Fruit fly (Drosophila melanogaster) whole organism, embryonic: ENCODE results near the gene CG13982.

Experiments
- BEAF-32 ChIP-seq: fragments of 200-800 bp; sonication (Bioruptor generic); optimal IDR thresholded peaks from 3 replicates; lab custom pipeline; 2017; ENCODE audit warnings: missing biosample characterization, missing genetic modification characterization, mild to moderate bottlenecking, moderate library complexity, missing genetic modification reagents
- Bteb2 ChIP-seq: fragments of 200-800 bp; sonication (Bioruptor generic); optimal IDR thresholded peaks from 2 replicates; lab custom pipeline; 2016; ENCODE audit warnings: missing biosample characterization, missing genetic modification characterization
- CG10366 ChIP-seq: fragments of 200-800 bp; sonication (Bioruptor generic); IDR thresholded peaks from 2 replicates; pipeline ENCODE4 v1.3.6; 2022; ENCODE audit warnings: missing biosample characterization, missing genetic modification characterization
- CG11085 ChIP-seq: fragments of 200-800 bp; sonication (Bioruptor generic); IDR thresholded peaks from 2 replicates; pipeline ENCODE4 v1.3.6; 2022; ENCODE audit warnings: missing biosample characterization, missing genetic modification characterization
- CG13123 ChIP-seq: fragments of 200-800 bp; sonication (Bioruptor generic); optimal IDR thresholded peaks from 2 replicates; lab custom pipeline; 2016; ENCODE audit warnings: missing biosample characterization, missing genetic modification characterization
- CG13287 ChIP-seq: fragments of 200-800 bp; sonication (Bioruptor generic); IDR thresholded peaks from 2 replicates; pipeline ENCODE4 v1.3.6; 2022; ENCODE audit warnings: missing biosample characterization, missing genetic modification characterization; ENCODE audit not compliant: partially characterized antibody
- CG13424 ChIP-seq: fragments of 200-800 bp; sonication (Bioruptor generic); optimal IDR thresholded peaks from 2 replicates; lab custom pipeline; 2019; ENCODE audit warnings: missing biosample characterization, mild to moderate bottlenecking, missing genetic modification characterization, moderate library complexity
- CG14441 ChIP-seq: fragments of 200-800 bp; sonication (Bioruptor generic); IDR thresholded peaks from 2 replicates; pipeline ENCODE4 v1.3.6; 2022; ENCODE audit warnings: missing biosample characterization, missing genetic modification characterization
- CG14667 ChIP-seq: fragments of 200-800 bp; sonication (Bioruptor generic); IDR thresholded peaks from 2 replicates; pipeline ENCODE4 v1.3.6; 2022; ENCODE audit warnings: missing biosample characterization, missing genetic modification characterization
- CG15696 ChIP-seq: fragments of 200-800 bp; sonication (Bioruptor generic); optimal IDR thresholded peaks from 2 replicates; lab custom pipeline; 2019; ENCODE audit warnings: missing biosample characterization, mild to moderate bottlenecking, missing genetic modification characterization, moderate library complexity
- CG1602 ChIP-seq: fragments of 200-800 bp; sonication (Bioruptor generic); optimal IDR thresholded peaks from 3 replicates; lab custom pipeline; 2016; ENCODE audit warnings: missing biosample characterization, missing genetic modification characterization
- CG4328 ChIP-seq: fragments of 200-800 bp; sonication (Bioruptor generic); optimal IDR thresholded peaks from 3 replicates; lab custom pipeline; 2017; ENCODE audit warnings: missing biosample characterization, missing genetic modification reagents, missing genetic modification characterization
- CG5953 ChIP-seq: fragments of 200-800 bp; sonication (Bioruptor generic); IDR thresholded peaks from 2 replicates; pipeline ENCODE4 v1.3.6; 2022; ENCODE audit warnings: missing biosample characterization, missing genetic modification characterization
- CG6689 ChIP-seq: fragments of 200-800 bp; sonication (Bioruptor generic); IDR thresholded peaks from 2 replicates; pipeline ENCODE4 v1.3.6; 2022; ENCODE audit warnings: missing biosample characterization, missing genetic modification characterization
- CG8089 ChIP-seq: fragments of 200-800 bp; sonication (Bioruptor generic); optimal IDR thresholded peaks from 3 replicates; lab custom pipeline; 2016; ENCODE audit warnings: missing biosample characterization, missing genetic modification characterization
- CG9215 ChIP-seq: fragments of 200-800 bp; sonication (Bioruptor generic); IDR thresholded peaks from 2 replicates; pipeline ENCODE4 v1.3.6; 2022; ENCODE audit warnings: missing biosample characterization, missing genetic modification characterization
- CG9609 ChIP-seq: fragments of 200-800 bp; sonication (Bioruptor generic); optimal IDR thresholded peaks from 3 replicates; lab custom pipeline; 2016; ENCODE audit warnings: missing biosample characterization, missing genetic modification characterization
- CG9727 ChIP-seq: fragments of 200-800 bp; sonication (Bioruptor generic); optimal IDR thresholded peaks from 3 replicates; lab custom pipeline; 2017; ENCODE audit warnings: missing biosample characterization, mild to moderate bottlenecking, missing genetic modification characterization
- D ChIP-seq, 2 experiments: fragments of 200-800 bp in 1 of 2; fragments of >200 bp in 1 of 2; sonication (Bioruptor generic) in 1 of 2; optimal IDR thresholded peaks; 2 replicates in 1 of 2; 3 replicates in 1 of 2; lab custom pipeline; 2017; ENCODE audit warnings: mild to moderate bottlenecking in 1 of 2, missing biosample characterization in 1 of 2, missing genetic modification characterization in 1 of 2, missing genetic modification reagents in 1 of 2
- Doc3 ChIP-seq: fragments of 200-800 bp; sonication (Bioruptor generic); IDR thresholded peaks from 3 replicates; pipeline ENCODE4 v1.3.6; 2022; ENCODE audit warnings: missing biosample characterization, missing genetic modification characterization; ENCODE audit not compliant: partially characterized antibody
- Dp ChIP-seq: fragments of 200-800 bp; sonication (Bioruptor generic); optimal IDR thresholded peaks from 2 replicates; lab custom pipeline; 2018; ENCODE audit warnings: missing biosample characterization, mild to moderate bottlenecking, missing genetic modification characterization, moderate library complexity
- Gsc ChIP-seq: fragments of 200-800 bp; sonication (Bioruptor generic); IDR thresholded peaks from 2 replicates; pipeline ENCODE4 v1.3.6; 2022; ENCODE audit warnings: missing biosample characterization, missing genetic modification characterization
- HHEX ChIP-seq: fragments of 200-800 bp; sonication (Bioruptor generic); optimal IDR thresholded peaks from 3 replicates; lab custom pipeline; 2017; ENCODE audit warnings: missing biosample characterization, mild to moderate bottlenecking, missing genetic modification characterization, missing genetic modification reagents
- Lim3 ChIP-seq: fragments of 200-800 bp; sonication (Bioruptor generic); IDR thresholded peaks from 2 replicates; pipeline ENCODE4 v1.3.6; 2022; ENCODE audit warnings: missing biosample characterization, missing genetic modification characterization
- Myb ChIP-seq: fragments of 200-800 bp; sonication (Bioruptor generic); optimal IDR thresholded peaks from 2 replicates; lab custom pipeline; 2016; ENCODE audit warnings: missing biosample characterization, missing genetic modification characterization
- NFAT ChIP-seq: fragments of 200-800 bp; sonication (Bioruptor generic); IDR thresholded peaks from 2 replicates; pipeline ENCODE4 v1.3.6; 2022; ENCODE audit warnings: missing biosample characterization, missing genetic modification characterization
- Neu2 ChIP-seq: fragments of 200-800 bp; sonication (Bioruptor generic); optimal IDR thresholded peaks from 3 replicates; lab custom pipeline; 2016; ENCODE audit warnings: missing biosample characterization, missing genetic modification characterization, borderline replicate concordance
- Nf-YB ChIP-seq: fragments of 200-800 bp; sonication (Bioruptor generic); optimal IDR thresholded peaks from 3 replicates; lab custom pipeline; 2019; ENCODE audit warnings: missing biosample characterization, mild to moderate bottlenecking, missing genetic modification characterization, moderate library complexity
- Oli ChIP-seq: fragments of 200-800 bp; sonication (Bioruptor generic); optimal IDR thresholded peaks from 2 replicates; lab custom pipeline; 2018; ENCODE audit warnings: missing biosample characterization, mild to moderate bottlenecking, missing genetic modification characterization, moderate library complexity
- Poxn ChIP-seq: fragments of 200-800 bp; sonication (Bioruptor generic); IDR thresholded peaks from 2 replicates; pipeline ENCODE4 v1.3.6; 2022; ENCODE audit warnings: missing biosample characterization, missing genetic modification characterization
- Ptx1 ChIP-seq: fragments of 200-800 bp; sonication (Bioruptor generic); IDR thresholded peaks from 2 replicates; pipeline ENCODE4 v1.3.6; 2022; ENCODE audit warnings: missing biosample characterization, missing genetic modification characterization
- Rfx ChIP-seq: fragments of 200-800 bp; sonication (Bioruptor generic); IDR thresholded peaks from 2 replicates; pipeline ENCODE4 v1.3.6; 2022; ENCODE audit warnings: missing biosample characterization, missing genetic modification characterization
- Sox100B ChIP-seq: fragments of 200-800 bp; sonication (Bioruptor generic); optimal IDR thresholded peaks from 3 replicates; lab custom pipeline; 2018; ENCODE audit warnings: missing biosample characterization, mild to moderate bottlenecking, missing genetic modification characterization
- Sox102F ChIP-seq: fragments of 200-800 bp; sonication (Bioruptor generic); optimal IDR thresholded peaks from 2 replicates; lab custom pipeline; 2018; ENCODE audit warnings: missing biosample characterization, mild to moderate bottlenecking, missing genetic modification characterization, moderate library complexity
- TFAM ChIP-seq: fragments of 200-800 bp; sonication (Bioruptor generic); optimal IDR thresholded peaks from 2 replicates; lab custom pipeline; 2017; ENCODE audit warnings: missing biosample characterization, missing genetic modification characterization, inconsistent platforms
- Usf ChIP-seq: fragments of 200-800 bp; sonication (Bioruptor generic); optimal IDR thresholded peaks from 2 replicates; lab custom pipeline; 2017; ENCODE audit warnings: missing genotype, missing biosample characterization, missing genetic modification characterization
- Vsx1 ChIP-seq: fragments of 200-800 bp; sonication (Bioruptor generic); optimal IDR thresholded peaks from 2 replicates; lab custom pipeline; 2017; ENCODE audit warnings: missing biosample characterization, mild to moderate bottlenecking, missing genetic modification characterization, missing genetic modification reagents
- ato ChIP-seq: fragments of 200-800 bp; sonication (Bioruptor generic); IDR thresholded peaks from 2 replicates; pipeline ENCODE4 v1.3.6; 2022; ENCODE audit warnings: missing biosample characterization, missing genetic modification characterization; ENCODE audit not compliant: partially characterized antibody
- bigmax ChIP-seq: fragments of 200-800 bp; sonication (Bioruptor generic); optimal IDR thresholded peaks from 2 replicates; lab custom pipeline; 2018; ENCODE audit warnings: missing biosample characterization, mild to moderate bottlenecking, missing genetic modification characterization
- bowl ChIP-seq: fragments of 200-800 bp; sonication (Bioruptor generic); IDR thresholded peaks from 2 replicates; pipeline ENCODE4 v1.3.6; 2022; ENCODE audit warnings: missing biosample characterization, missing genetic modification characterization
- corto ChIP-seq: fragments of 200-800 bp; sonication (Bioruptor generic); optimal IDR thresholded peaks from 2 replicates; lab custom pipeline; 2016; ENCODE audit warnings: missing biosample characterization, mild to moderate bottlenecking, missing genetic modification characterization, moderate library complexity
- dan ChIP-seq: fragments of 200-800 bp; sonication (Bioruptor generic); IDR thresholded peaks from 2 replicates; pipeline ENCODE4 v1.3.6; 2022; ENCODE audit warnings: missing biosample characterization, missing genetic modification characterization
- esg ChIP-seq: fragments of 200-800 bp; sonication (Bioruptor generic); conservative IDR thresholded peaks from 2 replicates; pipeline ENCODE4 v1.3.6; 2022; ENCODE audit warnings: missing biosample characterization, missing genetic modification characterization
- gt ChIP-seq: fragments of 200-800 bp; sonication (Bioruptor generic); IDR thresholded peaks from 2 replicates; pipeline ENCODE4 v1.3.6; 2022; ENCODE audit warnings: missing biosample characterization, missing genetic modification characterization
- jing ChIP-seq: fragments of 200-800 bp; sonication (Bioruptor generic); optimal IDR thresholded peaks from 2 replicates; lab custom pipeline; 2018; ENCODE audit warnings: missing biosample characterization, mild to moderate bottlenecking, missing genetic modification characterization
- mam ChIP-seq: fragments of 200-800 bp; sonication (Bioruptor generic); optimal IDR thresholded peaks from 3 replicates; lab custom pipeline; 2016; ENCODE audit warnings: missing biosample characterization, missing genetic modification characterization
- oc ChIP-seq: fragments of 200-800 bp; sonication (Bioruptor generic); optimal IDR thresholded peaks from 2 replicates; lab custom pipeline; 2018; ENCODE audit warnings: missing biosample characterization, mild to moderate bottlenecking, missing genetic modification characterization, moderate library complexity
- org-1 ChIP-seq: fragments of 200-800 bp; sonication (Bioruptor generic); optimal IDR thresholded peaks from 2 replicates; lab custom pipeline; 2017; ENCODE audit warnings: missing biosample characterization, missing genetic modification characterization
- otp ChIP-seq: fragments of 200-800 bp; sonication (Bioruptor generic); IDR thresholded peaks from 3 replicates; pipeline ENCODE4, ENCODE4 v1.3.6; 2022; ENCODE audit warnings: missing biosample characterization, missing genetic modification characterization
- peb ChIP-seq: fragments of 200-800 bp; sonication (Bioruptor generic); IDR thresholded peaks from 2 replicates; pipeline ENCODE4 v1.3.6; 2022; ENCODE audit warnings: missing biosample characterization, missing genetic modification characterization
- pfk ChIP-seq: fragments of 200-800 bp; sonication (Bioruptor generic); optimal IDR thresholded peaks from 2 replicates; lab custom pipeline; 2018; ENCODE audit warnings: missing biosample characterization, mild to moderate bottlenecking, missing genetic modification characterization, moderate library complexity
- sens ChIP-seq: fragments of 200-800 bp; sonication (Bioruptor generic); peaks from one replicate; lab custom pipeline; 2016; ENCODE audit warnings: missing biosample characterization, missing genetic modification characterization

CG13982 gene

DNA sequence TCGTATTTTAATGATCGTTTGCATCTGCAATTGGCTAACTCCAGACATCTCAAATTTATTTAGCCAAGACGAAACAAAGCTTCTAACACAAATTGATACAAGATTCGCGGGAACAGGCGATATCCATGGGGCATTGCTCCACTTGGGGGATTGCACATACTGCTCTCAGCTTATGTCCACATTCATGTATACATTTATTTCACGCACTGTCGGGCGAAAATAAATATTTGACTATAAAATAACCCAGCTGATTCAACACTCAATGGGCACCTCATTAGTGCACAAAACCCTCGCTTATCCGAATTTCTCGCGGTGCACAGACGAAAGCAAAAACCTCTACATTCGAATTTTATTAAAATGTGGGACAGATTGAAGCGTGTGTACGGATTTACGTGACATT lies 49.4 kb downstream of the CG13982 start (continued):
- TF ChIP-seq otp (GFP tag; lab: Robert Waterston, UW): no peak
- TF ChIP-seq NFAT (GFP tag; lab: Robert Waterston, UW): no peak
- TF ChIP-seq CG9215 (GFP tag; lab: Robert Waterston, UW): no peak
- no peak for TF ChIP-seq Oli (tag; lab: Kevin White, UChicago)
- TF ChIP-seq Gsc (GFP tag; lab: Robert Waterston, UW): no peak
- no peak for TF ChIP-seq pfk (GFP tag; lab: Kevin White, UChicago)
- TF ChIP-seq Usf (GFP tag; lab: Kevin White, UChicago): no peak
- no peak for TF ChIP-seq TFAM (GFP tag; lab: Kevin White, UChicago)
- TF ChIP-seq CG13287 (GFP tag; lab: Robert Waterston, UW): no peak
- TF ChIP-seq CG14441 (GFP tag; lab: Robert Waterston, UW): peak; percentile 39; the same call in 1 of the 2 replicates
- TF ChIP-seq Bteb2 (GFP tag; lab: Kevin White, UChicago): no peak
- no peak for TF ChIP-seq jing (GFP tag; lab: Kevin White, UChicago)
- TF ChIP-seq CG15696 (tag; lab: Kevin White, UChicago): no peak
- peak; percentile 45 for TF ChIP-seq Sox102F (GFP tag; lab: Kevin White, UChicago)
- TF ChIP-seq sens (GFP tag; lab: Kevin White, UChicago): peak; percentile 55
- TF ChIP-seq CG14667 (GFP tag; lab: Robert Waterston, UW): no peak
- peak; percentile 9 for TF ChIP-seq org-1
- TF ChIP-seq CG5953 (GFP tag; lab: Robert Waterston, UW): peak; percentile 60; the same call in 1 of the 2 replicates
- no peak for TF ChIP-seq Doc3 (GFP tag; lab: Robert Waterston, UW)
- no peak for TF ChIP-seq Vsx1 (GFP tag; lab: Kevin White, UChicago)
- TF ChIP-seq Nf-YB: peak; percentile 13
- no peak for TF ChIP-seq mam (GFP tag; lab: Kevin White, UChicago)
- no peak for TF ChIP-seq Ptx1 (GFP tag; lab: Robert Waterston, UW)
- no peak for TF ChIP-seq corto (GFP tag; lab: Kevin White, UChicago)
- no peak for TF ChIP-seq D (optimal IDR thresholded peaks at IDR 0.05; lab: Kevin White, UChicago)
- peak; percentile 50 for TF ChIP-seq D (GFP tag; optimal IDR thresholded peaks at IDR 0.05; lab: Kevin White, UChicago)
- no peak for TF ChIP-seq Myb (GFP tag; lab: Kevin White, UChicago)
- no peak for TF ChIP-seq ato (GFP tag; lab: Robert Waterston, UW)
- TF ChIP-seq Neu2: no peak
- TF ChIP-seq CG8089 (GFP tag; lab: Kevin White, UChicago): no peak
- peak; percentile 47 for TF ChIP-seq Sox100B
- peak; percentile 25 for TF ChIP-seq CG4328 (GFP tag; lab: Kevin White, UChicago)
- no peak for TF ChIP-seq gt
- peak; percentile 25 for TF ChIP-seq CG9727 (GFP tag; lab: Kevin White, UChicago)
- no peak for TF ChIP-seq CG1602 (GFP tag; lab: Kevin White, UChicago)
- no peak for TF ChIP-seq Rfx (GFP tag; lab: Robert Waterston, UW)
- no peak for TF ChIP-seq Dp
- no peak for TF ChIP-seq esg (GFP tag; lab: Robert Waterston, UW)
- TF ChIP-seq CG9609 (GFP tag; lab: Kevin White, UChicago): no peak
- TF ChIP-seq bowl (GFP tag; lab: Robert Waterston, UW): no peak
- no peak for TF ChIP-seq peb
- TF ChIP-seq CG13424: peak; percentile 48
- no peak for TF ChIP-seq CG13123 (GFP tag; lab: Kevin White, UChicago)
- no peak for TF ChIP-seq CG6689 (GFP tag; lab: Robert Waterston, UW)
- TF ChIP-seq HHEX: peak; percentile 46
- TF ChIP-seq oc (tag; lab: Kevin White, UChicago): peak; percentile 4
- TF ChIP-seq dan (GFP tag; lab: Robert Waterston, UW): no peak
- no peak for TF ChIP-seq CG11085 (GFP tag; lab: Robert Waterston, UW)
- no peak for TF ChIP-seq Poxn (GFP tag; lab: Robert Waterston, UW)
- no peak for TF ChIP-seq Lim3 (GFP tag; lab: Robert Waterston, UW)
- TF ChIP-seq BEAF-32 (GFP tag; lab: Kevin White, UChicago): no peak
- TF ChIP-seq bigmax (GFP tag; lab: Kevin White, UChicago): no peak
- no peak for TF ChIP-seq CG10366 (GFP tag; lab: Robert Waterston, UW)
